Worm (Caenorhabditis elegans): Measurements from ENCODE around the gene C14B1.8.

DNA sequence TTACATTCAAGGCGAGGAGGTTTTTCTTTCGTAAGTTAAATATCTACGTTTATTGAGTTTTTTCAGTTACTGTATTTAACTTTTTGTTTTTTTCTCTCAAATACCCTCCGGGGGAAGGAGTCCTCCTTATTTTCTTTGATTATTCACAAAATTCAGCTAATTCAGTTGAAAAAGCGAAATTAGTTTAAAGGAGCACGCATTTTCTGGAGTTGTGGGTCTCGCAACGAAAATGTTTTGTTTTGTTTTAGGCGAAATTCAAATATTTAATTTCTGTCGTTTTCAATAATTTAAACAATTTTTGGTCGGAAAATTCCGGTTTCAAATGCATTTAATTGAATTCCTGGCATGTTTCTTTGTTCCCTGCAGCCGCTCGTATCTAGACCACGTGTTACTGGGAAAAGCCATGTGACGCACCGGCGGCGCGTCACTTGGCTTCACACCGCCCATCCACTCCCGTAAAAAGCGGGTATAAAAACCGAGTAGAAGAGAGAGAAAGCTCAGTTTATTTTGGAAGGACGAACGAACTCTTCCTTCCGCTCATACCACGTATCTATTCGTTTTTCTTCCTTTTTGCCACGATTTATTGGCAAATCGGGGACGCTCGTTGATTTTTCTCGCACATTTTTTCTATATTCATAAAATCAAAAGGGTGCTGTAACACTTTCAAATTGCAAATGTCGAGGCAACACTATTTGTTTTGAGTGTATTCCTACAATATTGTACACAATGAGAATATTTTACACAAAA, 16.2 kb upstream of the C14B1.8 start:
- TF ChIP-seq lin-13 (GFP tag; optimal IDR thresholded peaks at IDR 0.05) (no peak), ztf-11 (tag; optimal IDR thresholded peaks at IDR 0.05) (no peak), nhr-10 (tag; optimal IDR thresholded peaks at IDR 0.05) (no peak), nhr-25 (tag; optimal IDR thresholded peaks at IDR 0.05) (no peak), egl-27 (tag; optimal IDR thresholded peaks at IDR 0.05) (no peak)

Data from whole organism, L2 larva.